Fruit fly (Drosophila melanogaster) S2 (cell line): ENCODE data around the gene CG17207.

Source experiments
- CG8478 ChIP-seq: fragments of >200 bp; optimal IDR thresholded peaks from 2 replicates; lab custom pipeline; 2018
- CTCF ChIP-seq, 2 experiments: fragments of >200 bp; optimal IDR thresholded peaks; 2 replicates each; lab custom pipeline; 2018

CG17207 gene

dm6 chr3R:12413274-12413958 is 25.5 kb downstream of the CG17207 start, which contains the start of the genes Dip-C and pps:
Gene Dip-C, minus strand, starts transcription at chr3R:12413759.
Gene pps, plus strand, starts transcription at chr3R:12413828.
- TF ChIP-seq CG8478 (lab: Kevin White, UChicago) = no peak
- TF ChIP-seq CTCF (optimal IDR thresholded peaks at IDR 0.05; lab: Kevin White, UChicago) = peak in 1 of 2 experiments; percentile 30

dm6 chr3R:12411449-12411848 is 27.5 kb downstream of the CG17207 start:
- TF ChIP-seq CTCF (optimal IDR thresholded peaks at IDR 0.05; lab: Kevin White, UChicago) = no peak

dm6 chr3R:12408160-12408559 is 30.8 kb downstream of the CG17207 start, which contains the start of gene CG5196:
Gene CG5196, plus strand, starts transcription at chr3R:12408316.
- TF ChIP-seq CTCF (optimal IDR thresholded peaks at IDR 0.05; lab: Kevin White, UChicago) = peak in 1 of 2 experiments; percentile 1
- no peak for TF ChIP-seq CG8478 (lab: Kevin White, UChicago)

dm6 chr3R:12406235-12407196 is 32.4 kb downstream of the CG17207 start, which contains the start of gene CG5167:
Gene CG5167, plus strand, starts transcription at chr3R:12406532.
- TF ChIP-seq CTCF (optimal IDR thresholded peaks at IDR 0.05; lab: Kevin White, UChicago) (no peak), CG8478 (lab: Kevin White, UChicago) (no peak)

dm6 chr3R:12405928-12406234 is 33.1 kb downstream of the CG17207 start, which contains the start of gene Cyp9f2:
Gene Cyp9f2, minus strand, starts transcription at chr3R:12406028.
- no peak for TF ChIP-seq CG8478 (lab: Kevin White, UChicago)
- no peak for TF ChIP-seq CTCF (optimal IDR thresholded peaks at IDR 0.05; lab: Kevin White, UChicago)

- no peak for TF ChIP-seq CTCF (optimal IDR thresholded peaks at IDR 0.05; lab: Kevin White, UChicago)
- TF ChIP-seq CG8478 (lab: Kevin White, UChicago) = no peak
These were observed 33.8 kb downstream of the CG17207 start for dm6 chr3R:12405134-12405533.

dm6 chr3R:12402935-12403334 is 36.0 kb downstream of the CG17207 start:
- TF ChIP-seq CTCF (optimal IDR thresholded peaks at IDR 0.05; lab: Kevin White, UChicago) = no peak
- TF ChIP-seq CG8478 (lab: Kevin White, UChicago) = no peak

- no peak for TF ChIP-seq CG8478 (lab: Kevin White, UChicago)
- TF ChIP-seq CTCF (optimal IDR thresholded peaks at IDR 0.05; lab: Kevin White, UChicago) = peak; percentile 6 to 13
These were observed 37.2 kb downstream of the CG17207 start, which contains the start of gene DNAlig3 for dm6 chr3R:12401672-12402296. Gene DNAlig3, minus strand, starts transcription at chr3R:12401839.

- TF ChIP-seq CTCF (optimal IDR thresholded peaks at IDR 0.05; lab: Kevin White, UChicago) = no peak
These were observed 40.2 kb downstream of the CG17207 start, which contains the start of gene Cyp9f3 for dm6 chr3R:12398620-12399247. Gene Cyp9f3, minus strand, starts transcription at chr3R:12398929.

dm6 chr3R:12398054-12398453 is 40.9 kb downstream of the CG17207 start:
- TF ChIP-seq CTCF (optimal IDR thresholded peaks at IDR 0.05; lab: Kevin White, UChicago) = no peak
- no peak for TF ChIP-seq CG8478 (lab: Kevin White, UChicago)

dm6 chr3R:12395880-12396279 is 43.1 kb downstream of the CG17207 start, which contains the start of the genes CG10096 and CG10097:
Gene CG10096, minus strand, starts transcription at chr3R:12395980.
Gene CG10097, minus strand, starts transcription at chr3R:12395980.
- no peak for TF ChIP-seq CG8478 (lab: Kevin White, UChicago)
- TF ChIP-seq CTCF (optimal IDR thresholded peaks at IDR 0.05; lab: Kevin White, UChicago) = no peak
